Worm (Caenorhabditis elegans): ENCODE data around the gene clec-151.

- TF ChIP-seq him-1 (tag; optimal IDR thresholded peaks at IDR 0.05), result no peak
- no peak for TF ChIP-seq F49E8.2 (tag; optimal IDR thresholded peaks at IDR 0.05; ENCODE audit: insufficient read depth)
- no peak for TF ChIP-seq K12H6.12 (tag; optimal IDR thresholded peaks at IDR 0.05)
- TF ChIP-seq unc-62 (GFP tag; optimal IDR thresholded peaks at IDR 0.05), result no peak
- no peak for TF ChIP-seq aptf-2 (GFP tag; conservative IDR thresholded peaks at IDR 0.05)
- no peak for TF ChIP-seq unc-130 (GFP tag; optimal IDR thresholded peaks at IDR 0.05)
- TF ChIP-seq let-607 (tag; optimal IDR thresholded peaks at IDR 0.05), result no peak
- TF ChIP-seq Y79H2A.3 (GFP tag; conservative IDR thresholded peaks at IDR 0.05), result no peak
- TF ChIP-seq pha-4 (tag; optimal IDR thresholded peaks at IDR 0.05), result no peak
- TF ChIP-seq F39B2.1 (GFP tag; IDR thresholded peaks at IDR 0.05), result no peak
- TF ChIP-seq dpff-1 (tag; optimal IDR thresholded peaks at IDR 0.05), result no peak
Measured at ce11 chrIII:4616071-4616571, 12.1 kb upstream of the clec-151 start, which contains the start of gene lips-3.

Data from whole organism, young adult.